Fruit fly (Drosophila melanogaster) whole organism, wandering third instar larva: ENCODE results near the gene CG32750.

Experiments
- Abd-B ChIP-seq: fragments of >200 bp; optimal IDR thresholded peaks from 2 replicates; lab custom pipeline; 2017; ENCODE audit warnings: missing biosample characterization, missing genetic modification characterization
- CrebA ChIP-seq: fragments of 200-800 bp; sonication (Bioruptor generic); optimal IDR thresholded peaks from 2 replicates; lab custom pipeline; 2016; ENCODE audit warnings: missing biosample characterization, mild to moderate bottlenecking, missing genetic modification characterization, borderline replicate concordance
- Dfd ChIP-seq: fragments of >200 bp; optimal IDR thresholded peaks from 2 replicates; lab custom pipeline; 2017; ENCODE audit warnings: missing biosample characterization, missing genetic modification characterization
- Dif ChIP-seq: fragments of 200-275, 200-300 bp; sonication (Bioruptor generic); optimal IDR thresholded peaks from 2 replicates; lab custom pipeline; 2018; ENCODE audit warnings: missing biosample characterization, missing genetic modification characterization; ENCODE audit not compliant: partially characterized antibody
- GATAd ChIP-seq: sonication (Bioruptor generic); optimal IDR thresholded peaks from 2 replicates; lab custom pipeline; 2016; ENCODE audit warnings: missing biosample characterization, missing genetic modification characterization
- Hnf4 ChIP-seq: fragments of 200-800 bp; sonication (Bioruptor generic); optimal IDR thresholded peaks from 2 replicates; lab custom pipeline; 2016; ENCODE audit warnings: missing biosample characterization, mild to moderate bottlenecking, missing genetic modification characterization
- Hr78 ChIP-seq: fragments of >200 bp; optimal IDR thresholded peaks from 2 replicates; lab custom pipeline; 2017; ENCODE audit warnings: missing biosample characterization, missing genetic modification characterization
- Sp1 ChIP-seq: fragments of 200-800 bp; sonication (Bioruptor generic); optimal IDR thresholded peaks from 3 replicates; lab custom pipeline; 2019; ENCODE audit warnings: missing biosample characterization, mild to moderate bottlenecking, missing genetic modification characterization, moderate library complexity
- lola ChIP-seq: fragments of >200 bp; optimal IDR thresholded peaks from 2 replicates; lab custom pipeline; 2017; ENCODE audit warnings: missing biosample characterization, missing genetic modification characterization
- pan ChIP-seq: fragments of >200 bp; optimal IDR thresholded peaks from 2 replicates; lab custom pipeline; 2017
- psq ChIP-seq: fragments of 200-800 bp; sonication (Bioruptor generic); optimal IDR thresholded peaks from 3 replicates; lab custom pipeline; 2017; ENCODE audit warnings: missing biosample characterization, mild to moderate bottlenecking, missing genetic modification characterization, moderate library complexity
- rgr ChIP-seq: fragments of 200-800 bp; sonication (Bioruptor generic); optimal IDR thresholded peaks from 3 replicates; lab custom pipeline; 2016; ENCODE audit warnings: missing biosample characterization, mild to moderate bottlenecking, missing genetic modification characterization
- sage ChIP-seq: fragments of 200-800 bp; sonication (Bioruptor generic); optimal IDR thresholded peaks from 2 replicates; lab custom pipeline; 2016; ENCODE audit warnings: missing biosample characterization, mild to moderate bottlenecking, missing genetic modification characterization
- usp ChIP-seq: fragments of >200 bp; optimal IDR thresholded peaks from 2 replicates; lab custom pipeline; 2017; ENCODE audit warnings: missing biosample characterization, missing genetic modification characterization

- TF ChIP-seq Dfd (GFP tag; lab: Kevin White, UChicago) (peak; percentile 46), CrebA (GFP tag; lab: Kevin White, UChicago) (no peak), lola (GFP tag; lab: Kevin White, UChicago) (no peak), Abd-B (GFP tag; lab: Kevin White, UChicago) (no peak), pan (lab: Kevin White, UChicago) (no peak), psq (GFP tag; lab: Kevin White, UChicago) (no peak), Hr78 (GFP tag; lab: Kevin White, UChicago) (no peak), usp (GFP tag; lab: Kevin White, UChicago) (no peak), GATAd (GFP tag; lab: Kevin White, UChicago) (no peak), sage (GFP tag; lab: Kevin White, UChicago) (no peak), rgr (GFP tag; lab: Kevin White, UChicago) (no peak), Dif (GFP tag; lab: Kevin White, UChicago) (no peak), Hnf4 (GFP tag; lab: Kevin White, UChicago) (no peak), Sp1 (GFP tag; lab: Kevin White, UChicago) (no peak)
Measured at dm6 chrX:6166784-6167183, 29.5 kb downstream of the CG32750 start.
